Fruit fly (Drosophila melanogaster) S2 (cell line): ENCODE results near the gene CG43089.

Experiments
- CG8478 ChIP-seq: fragments of >200 bp; optimal IDR thresholded peaks from 2 replicates; lab custom pipeline; 2018
- CTCF ChIP-seq, 2 experiments: fragments of >200 bp; optimal IDR thresholded peaks; 2 replicates each; lab custom pipeline; 2018

CG43089 gene

DNA sequence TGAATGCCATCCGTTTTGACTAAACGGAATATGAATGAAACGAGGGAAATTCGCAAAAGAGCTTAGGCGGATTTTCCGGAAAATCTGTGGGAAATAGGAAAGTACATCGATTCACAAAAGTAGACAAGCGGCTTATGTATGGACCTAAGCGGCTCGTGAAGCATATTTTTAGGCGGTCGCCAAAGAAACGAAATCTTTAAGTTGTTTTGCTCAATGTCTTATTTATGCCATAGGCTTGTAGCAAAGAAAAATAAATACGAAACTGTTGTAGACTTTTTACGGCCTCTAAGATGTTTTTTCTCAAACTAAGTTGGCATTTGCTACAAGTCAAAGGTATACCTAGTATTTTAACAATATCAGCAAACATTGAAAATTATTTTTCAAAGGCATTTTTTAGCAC is at the start of gene CG43089:
CG43089 (plus strand) TSS at position 303 of the 400 bp plus-strand sequence.
- TF ChIP-seq CTCF (optimal IDR thresholded peaks at IDR 0.05; lab: Kevin White, UChicago) (no peak), CG8478 (no peak)

DNA sequence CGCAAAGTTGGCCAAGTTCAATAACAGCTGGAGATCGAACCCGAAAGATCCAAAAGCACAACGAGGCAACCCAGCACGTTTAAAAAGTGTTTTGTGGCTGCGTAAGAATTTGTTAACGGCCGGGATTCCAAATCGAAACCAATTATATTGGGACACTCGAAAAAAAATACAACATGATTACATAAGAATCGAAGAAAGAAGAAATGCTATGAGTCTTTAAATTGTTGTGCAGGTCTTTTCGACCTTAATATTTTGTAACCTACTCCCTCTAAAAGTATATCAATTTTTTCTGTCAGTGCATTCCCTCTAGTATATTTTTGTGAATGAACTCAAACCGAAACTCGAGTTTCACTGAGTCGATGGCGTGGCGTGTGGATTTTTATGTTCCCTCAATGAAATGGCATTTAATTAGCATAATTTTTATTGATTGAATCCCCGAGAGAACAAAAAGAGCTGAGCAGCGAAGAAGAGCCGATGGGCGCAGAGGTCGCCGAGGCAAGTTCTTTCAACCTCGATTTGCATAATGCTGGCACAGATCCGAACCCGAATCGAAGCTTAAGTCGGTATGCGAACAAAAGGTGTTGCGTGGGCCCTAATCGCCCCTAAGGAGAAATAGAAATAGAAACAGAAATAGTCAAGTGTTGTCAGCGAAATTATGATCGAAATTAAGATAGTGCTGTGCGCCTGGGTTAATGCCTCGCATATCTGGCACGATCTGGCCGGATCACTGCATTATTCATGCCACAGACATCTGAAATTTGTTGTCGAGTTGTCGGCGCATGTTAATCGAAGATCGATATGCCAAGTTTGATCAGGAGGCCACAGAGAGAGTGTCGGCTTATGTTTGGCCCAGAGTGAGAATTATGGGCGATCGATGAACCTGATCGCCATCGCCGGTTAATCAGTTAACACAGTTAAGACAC is 48.3 kb upstream of the CG43089 start:
- TF ChIP-seq CTCF (optimal IDR thresholded peaks at IDR 0.05; lab: Kevin White, UChicago) (no peak), CG8478 (no peak)

DNA sequence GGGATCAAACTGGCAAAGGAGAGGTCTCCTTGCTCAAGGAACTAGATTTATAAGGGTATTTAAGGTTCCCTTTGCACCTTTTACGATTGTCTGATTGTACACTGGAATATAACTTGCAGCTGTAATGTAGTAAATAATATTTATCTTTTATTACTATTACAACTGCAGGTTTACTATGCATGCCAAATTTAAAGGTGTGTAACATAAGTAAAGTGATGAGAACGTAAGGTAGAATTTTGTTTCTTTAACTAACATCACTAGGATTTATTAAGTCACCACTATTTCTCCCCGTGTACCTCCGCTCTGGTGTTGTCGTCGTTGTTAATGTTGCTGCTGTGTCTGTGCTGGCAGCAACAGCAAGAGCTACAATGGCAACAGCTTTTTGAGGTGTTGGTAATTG is 46.2 kb upstream of the CG43089 start:
- TF ChIP-seq CTCF (optimal IDR thresholded peaks at IDR 0.05; lab: Kevin White, UChicago) (no peak), CG8478 (no peak)

DNA sequence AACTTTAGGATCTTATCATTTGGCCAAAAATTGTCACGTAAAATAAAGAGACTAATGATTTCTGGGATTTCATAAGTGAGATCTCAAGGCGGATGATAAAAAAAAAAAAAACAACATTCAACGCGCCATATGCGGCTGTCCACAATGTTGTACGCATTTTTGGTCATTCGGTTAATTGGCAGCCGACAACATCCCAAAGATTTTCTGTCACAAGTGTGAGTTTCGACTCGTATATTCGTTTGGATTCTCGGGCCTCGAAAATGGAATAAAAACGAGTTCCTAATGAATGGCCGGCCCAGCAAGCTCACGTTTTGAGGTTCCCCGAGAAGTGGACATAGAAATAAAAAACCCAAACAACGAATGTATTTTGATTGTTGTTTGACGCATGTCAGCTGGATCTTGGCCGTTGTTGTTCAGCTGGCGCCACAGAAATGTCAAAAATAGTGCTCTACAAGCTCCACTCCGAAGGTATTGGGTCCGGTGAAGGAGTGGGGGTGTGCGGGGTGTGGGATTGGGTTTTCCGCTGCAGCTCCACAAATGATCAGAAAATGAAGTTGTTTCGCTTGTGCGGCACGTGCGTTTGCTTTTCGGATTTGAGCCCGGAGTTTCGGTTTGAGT is 41.2 kb upstream of the CG43089 start:
- TF ChIP-seq CG8478 (no peak), CTCF (optimal IDR thresholded peaks at IDR 0.05; lab: Kevin White, UChicago) (no peak)

DNA sequence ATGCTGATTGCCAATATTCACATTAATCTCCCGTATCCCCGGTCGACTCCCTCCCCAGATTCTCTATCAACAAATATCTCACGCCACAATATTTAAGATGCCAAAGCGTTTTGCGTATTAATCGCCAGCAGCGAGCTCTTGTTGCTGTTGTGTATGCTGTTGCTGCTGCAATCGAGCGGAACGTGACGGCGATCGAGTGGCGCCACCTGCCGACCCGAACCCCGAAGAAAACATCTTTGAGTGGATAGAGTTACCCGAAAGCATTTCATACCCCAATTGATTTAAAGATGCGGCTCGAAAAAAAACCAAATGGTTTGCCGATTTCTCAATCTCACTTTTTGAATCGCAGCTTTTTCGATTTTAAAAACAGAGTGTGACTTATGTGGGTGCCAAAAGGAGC is 35.5 kb upstream of the CG43089 start:
- TF ChIP-seq CTCF (optimal IDR thresholded peaks at IDR 0.05; lab: Kevin White, UChicago) (peak; percentile 74 to 75), CG8478 (no peak)

DNA sequence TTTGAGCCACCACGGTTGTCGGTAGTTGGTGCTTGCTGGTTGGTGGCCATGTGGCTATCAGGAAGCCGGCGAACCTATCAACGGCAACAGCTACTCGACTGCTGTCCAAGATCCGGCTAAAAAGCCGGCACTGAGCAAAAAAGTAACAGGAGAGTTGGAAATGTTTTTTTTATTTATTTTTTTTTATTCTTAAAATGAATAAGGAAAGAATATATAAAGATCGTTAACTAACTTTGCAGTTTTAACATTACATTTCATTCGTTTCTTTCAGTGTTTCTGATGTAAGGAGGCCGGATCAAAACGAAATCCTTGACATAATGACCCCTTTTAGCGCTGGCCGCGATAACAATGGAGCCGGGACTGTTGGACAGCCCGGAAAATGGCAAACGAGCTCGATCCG is 29.8 kb upstream of the CG43089 start:
- TF ChIP-seq CG8478 (no peak), CTCF (optimal IDR thresholded peaks at IDR 0.05; lab: Kevin White, UChicago) (no peak)

DNA sequence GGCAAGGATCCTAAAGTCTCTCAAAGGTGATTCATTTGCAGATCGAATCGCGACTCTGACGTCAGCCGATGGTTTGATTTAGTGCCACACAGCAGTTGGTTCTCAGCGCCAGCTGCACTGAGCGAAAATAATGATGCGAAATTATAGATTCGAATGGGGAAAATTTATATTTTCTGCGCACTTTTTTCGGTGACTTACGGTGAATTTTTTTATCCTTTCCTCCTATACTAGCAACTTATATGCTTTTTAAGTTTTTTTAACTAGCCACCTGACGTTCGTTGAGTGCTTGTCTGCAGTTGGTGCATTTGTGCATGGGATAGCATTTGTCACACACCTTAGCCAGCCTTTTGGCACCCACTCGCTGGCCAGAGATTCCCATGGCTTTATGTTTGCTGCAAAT is 27.6 kb upstream of the CG43089 start:
- no peak for TF ChIP-seq CG8478
- no peak for TF ChIP-seq CTCF (optimal IDR thresholded peaks at IDR 0.05; lab: Kevin White, UChicago)

DNA sequence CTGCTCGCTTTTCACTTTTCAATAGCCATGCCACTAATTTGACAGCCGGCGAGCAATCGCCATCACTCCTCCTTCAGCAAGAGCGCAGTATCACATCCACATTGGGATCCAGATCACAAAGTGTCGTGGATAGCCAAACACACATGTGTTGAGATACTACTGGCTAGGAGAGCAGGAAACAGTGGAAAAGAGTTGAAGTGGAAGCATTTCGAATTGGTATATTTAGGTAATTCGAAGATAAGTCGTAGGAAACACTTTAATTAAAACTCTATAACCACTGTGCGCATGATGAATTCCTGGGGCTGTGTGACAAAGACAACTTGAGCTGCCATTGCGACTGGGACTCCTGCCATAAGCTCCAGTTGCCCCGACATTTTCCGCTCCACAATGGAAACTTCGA is 23.7 kb upstream of the CG43089 start:
- no peak for TF ChIP-seq CG8478

DNA sequence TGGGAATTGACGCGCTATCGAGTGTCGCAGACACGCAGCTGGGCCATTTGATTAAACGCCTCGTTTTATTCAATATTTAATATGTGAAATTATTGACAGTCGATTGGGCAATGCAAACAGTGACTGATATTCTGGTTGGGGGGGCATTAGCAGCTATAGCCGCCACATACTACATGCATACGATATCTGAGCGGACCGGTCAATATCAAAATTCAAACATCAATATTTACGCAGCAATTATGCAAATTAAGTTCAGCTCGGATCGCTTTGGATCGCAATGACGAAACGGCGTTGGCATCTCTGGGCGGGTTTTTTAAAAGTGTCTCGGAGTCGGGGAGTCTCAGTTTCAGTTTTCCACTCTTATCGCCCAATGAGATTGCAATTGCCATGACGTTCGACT is 22.2 kb upstream of the CG43089 start:
- no peak for TF ChIP-seq CTCF (optimal IDR thresholded peaks at IDR 0.05; lab: Kevin White, UChicago)
- no peak for TF ChIP-seq CG8478

DNA sequence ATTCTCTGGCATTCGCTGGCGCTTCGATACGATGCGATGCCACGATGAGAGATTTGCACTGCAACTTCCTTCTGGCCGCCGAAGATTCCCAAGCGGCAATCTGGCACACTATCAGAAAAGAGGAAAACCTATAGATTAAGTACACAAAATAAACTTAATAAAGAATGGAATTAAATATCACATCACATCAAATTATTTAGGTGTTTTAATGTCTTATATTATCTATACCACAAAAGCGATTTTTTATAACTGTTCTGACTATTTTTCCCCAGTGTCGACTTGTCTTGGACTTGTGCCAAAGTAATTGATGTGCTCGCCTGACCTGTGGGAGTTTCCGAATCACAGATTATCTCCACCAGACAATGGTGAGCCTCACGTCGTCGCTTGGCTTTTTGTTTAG is 18.4 kb upstream of the CG43089 start:
- no peak for TF ChIP-seq CTCF (optimal IDR thresholded peaks at IDR 0.05; lab: Kevin White, UChicago)
- TF ChIP-seq CG8478 = no peak

DNA sequence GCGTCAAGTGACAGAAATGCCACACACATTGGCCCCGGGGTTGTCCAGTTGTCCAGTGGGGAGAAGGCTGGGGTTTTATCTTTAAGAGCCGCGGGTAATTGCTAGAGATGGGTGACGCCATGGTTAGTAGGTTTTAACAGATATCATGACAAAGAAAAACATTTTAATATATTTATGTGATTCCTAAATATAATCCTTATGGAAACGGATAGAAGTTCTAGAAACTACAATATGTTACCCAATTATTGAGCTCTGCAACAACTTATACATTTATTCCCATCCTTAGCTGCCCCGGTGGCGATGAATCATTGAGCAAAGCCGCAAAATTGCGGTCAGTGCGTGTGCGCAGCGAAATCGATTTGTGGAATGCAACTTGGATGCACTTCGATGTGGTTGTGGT is 11.8 kb upstream of the CG43089 start:
- TF ChIP-seq CG8478 (no peak), CTCF (optimal IDR thresholded peaks at IDR 0.05; lab: Kevin White, UChicago) (no peak)

DNA sequence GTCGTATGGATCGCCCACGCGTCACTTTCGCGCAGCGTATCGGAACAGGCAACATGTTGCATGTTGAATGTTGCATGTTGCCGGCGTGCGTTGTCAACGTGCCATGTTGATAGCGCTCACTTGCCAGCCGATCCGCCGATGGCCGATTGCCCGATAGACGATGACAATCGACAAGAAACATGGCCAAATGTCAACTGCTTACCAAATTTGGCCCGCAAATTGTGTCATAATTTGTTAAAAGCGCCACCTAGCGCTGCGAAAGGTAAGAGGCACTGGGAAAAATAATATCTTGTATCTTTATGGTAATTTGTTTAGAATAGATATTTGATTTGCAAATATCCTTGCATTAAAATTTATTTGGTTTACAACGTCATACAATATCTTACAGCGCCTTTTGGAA is 11.3 kb upstream of the CG43089 start:
- TF ChIP-seq CG8478 (no peak), CTCF (optimal IDR thresholded peaks at IDR 0.05; lab: Kevin White, UChicago) (peak; percentile 68 to 74)

DNA sequence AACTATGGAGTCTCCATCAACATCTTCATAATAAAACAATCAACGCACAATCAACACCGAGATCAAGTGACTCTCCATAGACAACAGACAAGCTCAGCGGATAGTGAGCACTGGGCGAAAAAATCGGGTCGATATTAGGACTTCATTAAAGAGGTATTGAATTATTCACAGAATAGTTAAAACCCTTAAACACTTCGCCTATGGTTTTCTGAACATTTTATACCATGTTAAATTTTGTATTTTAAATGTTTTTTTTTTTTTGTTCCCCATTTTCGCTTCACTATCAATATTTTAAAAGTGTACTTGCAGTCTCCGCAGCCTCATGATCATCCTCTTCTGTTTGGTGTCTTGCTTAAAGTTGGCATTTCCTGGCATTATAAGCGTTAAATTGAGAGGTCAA is 7.9 kb upstream of the CG43089 start:
- TF ChIP-seq CTCF (optimal IDR thresholded peaks at IDR 0.05; lab: Kevin White, UChicago) (no peak), CG8478 (no peak)

DNA sequence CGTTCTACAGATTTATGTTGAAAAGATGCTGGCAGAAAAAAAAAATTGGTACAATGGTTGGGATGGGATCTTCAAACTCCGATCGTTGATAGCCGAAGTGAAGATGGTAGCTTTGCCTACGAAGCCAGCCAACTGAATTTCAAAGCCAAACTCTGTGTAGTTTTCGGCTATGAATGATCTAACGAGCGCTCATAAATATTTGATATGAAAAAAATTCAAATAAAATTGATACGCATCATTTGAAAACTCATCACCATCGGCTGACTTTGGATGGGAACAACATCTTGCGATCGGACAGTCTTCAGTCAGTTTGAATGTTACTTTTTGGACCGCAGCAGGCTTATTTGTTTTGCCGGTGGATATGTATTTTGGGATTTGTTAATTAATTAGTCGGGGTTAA is 7.0 kb upstream of the CG43089 start:
- TF ChIP-seq CTCF (optimal IDR thresholded peaks at IDR 0.05; lab: Kevin White, UChicago) (no peak), CG8478 (no peak)

DNA sequence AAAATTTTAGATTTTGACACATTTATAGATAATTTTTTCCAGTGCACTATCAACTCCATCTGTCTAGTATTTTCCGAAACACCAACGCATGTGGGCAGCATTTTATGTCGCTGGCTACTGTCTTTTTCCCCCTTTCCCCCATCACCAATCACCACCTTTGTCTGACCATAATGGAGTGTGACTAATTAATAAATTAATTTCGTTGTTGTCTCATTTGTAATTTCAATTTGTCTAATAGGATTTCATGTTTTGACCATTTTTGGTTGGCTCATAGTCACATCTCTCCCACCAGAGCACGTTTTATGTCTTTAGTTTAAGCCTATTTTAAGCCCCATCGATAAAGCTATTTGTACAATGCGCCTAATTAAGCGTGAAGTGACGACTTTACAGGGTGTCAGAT is 5.9 kb upstream of the CG43089 start:
- no peak for TF ChIP-seq CG8478
- TF ChIP-seq CTCF (optimal IDR thresholded peaks at IDR 0.05; lab: Kevin White, UChicago) = no peak

DNA sequence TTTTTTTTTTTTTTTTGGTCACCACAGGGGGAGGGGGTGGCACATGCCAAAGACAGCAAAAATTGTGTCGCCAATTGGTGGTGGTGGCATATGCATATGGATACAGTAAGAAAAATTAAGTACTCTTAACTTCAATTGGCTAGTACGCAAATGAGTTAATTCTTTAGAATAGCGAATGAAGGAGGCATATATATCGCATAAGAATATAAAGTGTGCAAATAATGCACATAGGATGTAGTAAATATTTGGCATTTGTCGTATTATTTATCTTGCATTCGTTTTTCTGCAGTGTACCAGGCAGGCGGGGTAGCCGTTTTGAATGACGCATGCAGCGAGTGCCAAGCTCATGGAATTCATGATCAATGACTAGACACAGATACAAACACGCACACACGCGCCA is 4.5 kb upstream of the CG43089 start:
- no peak for TF ChIP-seq CTCF (optimal IDR thresholded peaks at IDR 0.05; lab: Kevin White, UChicago)
- no peak for TF ChIP-seq CG8478

DNA sequence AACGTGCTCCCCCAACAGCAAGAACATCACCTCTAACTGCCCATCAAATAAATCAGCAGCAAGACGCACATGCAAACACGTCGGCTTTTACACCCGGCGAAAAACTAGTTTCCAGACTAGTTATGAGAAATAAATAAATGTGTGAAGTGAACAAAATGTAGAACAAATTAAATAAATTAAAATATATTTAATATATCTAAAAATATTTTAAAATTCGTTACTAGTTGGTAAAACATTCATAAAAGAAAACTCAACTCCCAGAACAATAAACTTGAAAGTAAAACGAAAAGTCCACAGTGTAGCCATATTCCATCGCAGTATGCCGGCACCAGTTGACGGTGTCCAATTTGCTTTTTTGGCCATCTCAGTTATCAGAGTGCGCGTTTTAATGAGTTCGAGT is 913 bp upstream of the CG43089 start:
- TF ChIP-seq CG8478 = no peak
- no peak for TF ChIP-seq CTCF (optimal IDR thresholded peaks at IDR 0.05; lab: Kevin White, UChicago)
